Worm (Caenorhabditis elegans): Measurements from ENCODE around the gene pbs-6.

pbs-6 gene

ce11 chrIII:8220081-8220480, 23.8 kb downstream of the pbs-6 start:
- TF ChIP-seq ahr-1 (tag; optimal IDR thresholded peaks at IDR 0.05) (no peak), unc-86 (tag; optimal IDR thresholded peaks at IDR 0.05) (peak; percentile 38)

- TF ChIP-seq ceh-31 (tag; optimal IDR thresholded peaks at IDR 0.05) (peak; percentile 75), dmd-4 (tag; optimal IDR thresholded peaks at IDR 0.05; ENCODE audit: borderline replicate concordance) (no peak), sox-2 (GFP tag; IDR thresholded peaks at IDR 0.05) (peak; percentile 24)
Measured at ce11 chrIII:8217919-8218318, 26.0 kb downstream of the pbs-6 start, which contains the start of gene C30A5.16. TSS of gene C30A5.16 (plus strand) at chrIII:8218219.

DNA sequence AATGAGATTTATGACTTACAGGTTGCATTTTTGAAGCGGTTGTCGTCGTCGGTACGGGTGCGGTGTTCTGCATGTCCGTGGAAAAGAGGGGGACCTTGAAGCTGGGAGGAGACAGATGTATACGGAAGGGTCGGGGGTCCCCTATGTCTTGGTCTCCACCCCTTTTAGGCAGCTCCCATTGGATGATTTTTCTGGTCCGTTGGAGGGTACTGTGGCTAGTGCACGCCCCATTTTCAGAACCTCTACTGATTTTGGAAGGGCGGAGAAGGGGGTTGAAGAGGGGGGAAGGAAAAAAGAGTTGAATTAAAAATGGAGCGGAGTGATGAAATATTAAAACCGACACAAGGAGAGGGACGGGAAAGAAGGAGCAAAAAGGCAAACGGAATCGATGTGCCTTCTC, 27.7 kb downstream of the pbs-6 start, which contains the start of gene unc-86:
unc-86 (minus strand) TSS at position 113 of the 400 bp plus-strand sequence.
- TF ChIP-seq pax-1 (tag; optimal IDR thresholded peaks at IDR 0.05) (no peak), mec-3 (tag; optimal IDR thresholded peaks at IDR 0.05; ENCODE audit: borderline replicate concordance) (no peak), pha-2 (tag; optimal IDR thresholded peaks at IDR 0.05) (no peak), ceh-22 (tag; optimal IDR thresholded peaks at IDR 0.05) (no peak), ceh-45 (GFP tag; IDR thresholded peaks at IDR 0.05) (no peak), ttx-3 (tag; optimal IDR thresholded peaks at IDR 0.05) (no peak), ceh-24 (tag; optimal IDR thresholded peaks at IDR 0.05) (no peak), ceh-19 (GFP tag; optimal IDR thresholded peaks at IDR 0.05) (no peak), hlh-13 (GFP tag; optimal IDR thresholded peaks at IDR 0.05) (no peak), ceh-9 (tag; optimal IDR thresholded peaks at IDR 0.05) (no peak), K09A11.1 (tag; optimal IDR thresholded peaks at IDR 0.05; ENCODE audit: insufficient read depth) (no peak), unc-55 (GFP tag; optimal IDR thresholded peaks at IDR 0.05) (no peak), zip-5 (tag; optimal IDR thresholded peaks at IDR 0.05) (no peak), ceh-34 (tag; optimal IDR thresholded peaks at IDR 0.05) (no peak), eyg-1 (tag; optimal IDR thresholded peaks at IDR 0.05) (no peak), elt-4 (tag; optimal IDR thresholded peaks at IDR 0.05) (no peak), ceh-31 (tag; optimal IDR thresholded peaks at IDR 0.05) (peak; percentile 53), lim-6 (tag; optimal IDR thresholded peaks at IDR 0.05) (no peak), rnt-1 (tag; optimal IDR thresholded peaks at IDR 0.05) (no peak), che-1 (tag; optimal IDR thresholded peaks at IDR 0.05) (no peak), fax-1 (tag; optimal IDR thresholded peaks at IDR 0.05) (no peak), ceh-6 (GFP tag; optimal IDR thresholded peaks at IDR 0.05) (no peak), unc-86 (tag; optimal IDR thresholded peaks at IDR 0.05) (peak; percentile 25), ztf-16 (tag; optimal IDR thresholded peaks at IDR 0.05) (no peak), pqm-1 (tag; optimal IDR thresholded peaks at IDR 0.05) (no peak), odd-2 (tag; optimal IDR thresholded peaks at IDR 0.05) (no peak), nfya-1 (tag; optimal IDR thresholded peaks at IDR 0.05) (peak; percentile 64)

DNA sequence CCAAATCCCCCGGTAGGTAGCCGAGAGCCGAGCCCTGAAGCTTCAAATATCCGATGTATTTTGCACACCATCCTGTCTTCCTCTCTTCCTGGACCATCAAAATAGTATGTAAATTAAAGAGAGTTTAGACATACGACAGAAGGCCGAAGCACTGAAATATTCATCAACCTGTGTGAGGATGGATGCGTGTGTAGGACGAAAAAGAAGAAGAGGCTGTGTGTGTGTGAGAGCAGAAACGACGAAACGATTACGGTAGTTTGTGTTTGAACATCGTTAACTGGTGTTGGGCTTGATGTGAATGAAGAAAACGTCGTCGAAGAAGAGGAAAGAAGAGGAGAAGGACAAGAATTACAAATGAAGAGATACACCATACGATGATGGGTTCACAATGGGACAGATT, 32.3 kb downstream of the pbs-6 start:
- TF ChIP-seq hlh-13 (GFP tag; optimal IDR thresholded peaks at IDR 0.05) (no peak), ceh-31 (tag; optimal IDR thresholded peaks at IDR 0.05) (peak; percentile 42), ama-1 (optimal IDR thresholded peaks at IDR 0.05) (no peak), nhr-11 (tag; optimal IDR thresholded peaks at IDR 0.05) (no peak), nfya-1 (tag; optimal IDR thresholded peaks at IDR 0.05) (no peak)

- TF ChIP-seq ceh-22 (tag; optimal IDR thresholded peaks at IDR 0.05), result no peak
- TF ChIP-seq pha-4 (tag; optimal IDR thresholded peaks at IDR 0.05), result no peak
- TF ChIP-seq mec-3 (tag; optimal IDR thresholded peaks at IDR 0.05; ENCODE audit: borderline replicate concordance), result no peak
- no peak for TF ChIP-seq ceh-34 (tag; optimal IDR thresholded peaks at IDR 0.05)
- no peak for TF ChIP-seq tbx-7 (tag; optimal IDR thresholded peaks at IDR 0.05)
- TF ChIP-seq lin-11 (tag; optimal IDR thresholded peaks at IDR 0.05), result no peak
- no peak for TF ChIP-seq ceh-30 (tag; optimal IDR thresholded peaks at IDR 0.05)
- TF ChIP-seq unc-42 (tag; optimal IDR thresholded peaks at IDR 0.05), result no peak
- TF ChIP-seq ceh-48 (tag; optimal IDR thresholded peaks at IDR 0.05), result no peak
- no peak for TF ChIP-seq ceh-6 (GFP tag; optimal IDR thresholded peaks at IDR 0.05)
- TF ChIP-seq sdc-2 (tag; optimal IDR thresholded peaks at IDR 0.05), result no peak
- TF ChIP-seq C08G9.2 (tag; optimal IDR thresholded peaks at IDR 0.05), result no peak
- no peak for TF ChIP-seq unc-55 (GFP tag; optimal IDR thresholded peaks at IDR 0.05)
- TF ChIP-seq ets-4 (tag; optimal IDR thresholded peaks at IDR 0.05), result no peak
- no peak for TF ChIP-seq dve-1 (tag; optimal IDR thresholded peaks at IDR 0.05)
- TF ChIP-seq hlh-6 (tag; optimal IDR thresholded peaks at IDR 0.05), result no peak
- no peak for TF ChIP-seq ceh-19 (GFP tag; optimal IDR thresholded peaks at IDR 0.05)
- no peak for TF ChIP-seq hlh-13 (GFP tag; optimal IDR thresholded peaks at IDR 0.05)
Measured at ce11 chrIII:8209775-8210174, 34.1 kb downstream of the pbs-6 start, which contains the start of gene C30A5.10. TSS of gene C30A5.10 (minus strand) at chrIII:8209875.

Data from whole organism, late embryonic.